Fruit fly (Drosophila melanogaster): ENCODE results near the gene SPARC.

- TF ChIP-seq ttk (optimal IDR thresholded peaks at IDR 0.05) (no peak), Myc (optimal IDR thresholded peaks at IDR 0.05) (no peak), insv (optimal IDR thresholded peaks at IDR 0.05) (no peak), psq (optimal IDR thresholded peaks at IDR 0.05) (no peak)
Measured at dm6 chr3R:26876432-26876831, 4.6 kb upstream of the SPARC start, which contains the start of gene CG5500.
